Fruit fly (Drosophila melanogaster) whole organism, prepupa: ENCODE data around the gene ppk13.
A peak's percentile ranks its signal among the peaks of the same experiment; 100 is the strongest.

Experiments
- Blimp-1 ChIP-seq: fragments of 200-800 bp; sonication (Bioruptor generic); optimal IDR thresholded peaks from 3 replicates; lab custom pipeline; 2017; ENCODE audit warnings: missing biosample characterization, missing genetic modification characterization, mild to moderate bottlenecking, moderate library complexity, missing genetic modification reagents
- CG10631 ChIP-seq: fragments of 200-800 bp; sonication (Bioruptor generic); optimal IDR thresholded peaks from 2 replicates; lab custom pipeline; 2016; ENCODE audit warnings: missing biosample characterization, missing genetic modification characterization
- CG11762 ChIP-seq: fragments of 200-800 bp; sonication (Bioruptor generic); optimal IDR thresholded peaks from 3 replicates; lab custom pipeline; 2016; ENCODE audit warnings: missing biosample characterization, missing genetic modification characterization; ENCODE audit not compliant: insufficient read depth
- CG11902 ChIP-seq: fragments of 200-800 bp; sonication (Bioruptor generic); optimal IDR thresholded peaks from 3 replicates; lab custom pipeline; 2016; ENCODE audit warnings: missing biosample characterization, missing genetic modification characterization
- CG15336 ChIP-seq: fragments of 200-800 bp; sonication (Bioruptor generic); IDR thresholded peaks from 2 replicates; pipeline ENCODE4 v1.3.6; 2022; ENCODE audit warnings: missing biosample characterization, missing genetic modification characterization
- CG1621 ChIP-seq: fragments of 200-800 bp; sonication (Bioruptor generic); optimal IDR thresholded peaks from 3 replicates; lab custom pipeline; 2018; ENCODE audit warnings: missing biosample characterization, mild to moderate bottlenecking, missing genetic modification characterization
- CG16779 ChIP-seq: fragments of 200-800 bp; sonication (Bioruptor generic); optimal IDR thresholded peaks from 3 replicates; lab custom pipeline; 2017; ENCODE audit warnings: missing biosample characterization, mild to moderate bottlenecking, missing genetic modification characterization
- CG3032 ChIP-seq: fragments of 200-800 bp; optimal IDR thresholded peaks from 2 replicates; lab custom pipeline; 2019; ENCODE audit warnings: missing biosample characterization, mild to moderate bottlenecking, missing genetic modification characterization, moderate library complexity
- CG31627 ChIP-seq: fragments of 200-800 bp; sonication (Bioruptor generic); optimal IDR thresholded peaks from 3 replicates; lab custom pipeline; 2016; ENCODE audit warnings: missing biosample characterization, missing genetic modification characterization
- CG34406 ChIP-seq: fragments of 200-800 bp; sonication (Bioruptor generic); optimal IDR thresholded peaks from 3 replicates; lab custom pipeline; 2016; ENCODE audit warnings: missing biosample characterization, missing genetic modification characterization
- CG6163 ChIP-seq: fragments of 200-800 bp; sonication (Bioruptor generic); IDR thresholded peaks from 3 replicates; pipeline ENCODE4 v1.3.6; 2022; ENCODE audit warnings: missing biosample characterization, missing genetic modification characterization
- CG6276 ChIP-seq: fragments of 200-800 bp; sonication (Bioruptor generic); optimal IDR thresholded peaks from 2 replicates; lab custom pipeline; 2017; ENCODE audit warnings: missing biosample characterization, mild to moderate bottlenecking, missing genetic modification characterization
- CG6854 ChIP-seq: fragments of 200-800 bp; sonication (Bioruptor generic); optimal IDR thresholded peaks from 2 replicates; lab custom pipeline; 2017; ENCODE audit warnings: missing biosample characterization, mild to moderate bottlenecking, missing genetic modification characterization
- CG7368 ChIP-seq: fragments of 200-800 bp; sonication (Bioruptor generic); optimal IDR thresholded peaks from 3 replicates; lab custom pipeline; 2016; ENCODE audit warnings: missing biosample characterization, missing genetic modification characterization
- CG8319 ChIP-seq: fragments of 200-800 bp; sonication (Bioruptor generic); optimal IDR thresholded peaks from 3 replicates; lab custom pipeline; 2016; ENCODE audit warnings: missing biosample characterization, missing genetic modification characterization
- CG8632 ChIP-seq: fragments of 200-800 bp; sonication (Bioruptor generic); optimal IDR thresholded peaks from 3 replicates; lab custom pipeline; 2016; ENCODE audit warnings: missing biosample characterization, missing genetic modification characterization
- CG9139 ChIP-seq: fragments of 200-800 bp; sonication (Bioruptor generic); optimal IDR thresholded peaks from 3 replicates; lab custom pipeline; 2017; ENCODE audit warnings: missing biosample characterization, mild to moderate bottlenecking, missing genetic modification characterization
- Eip75B ChIP-seq: fragments of 200-800 bp; sonication (Bioruptor generic); optimal IDR thresholded peaks from 3 replicates; lab custom pipeline; 2016; ENCODE audit warnings: missing biosample characterization, missing genetic modification characterization
- Eip78C ChIP-seq: fragments of 200-800 bp; sonication (Bioruptor generic); peaks from one replicate; lab custom pipeline; 2016; ENCODE audit warnings: missing biosample characterization, missing genetic modification characterization
- Eip93F ChIP-seq: fragments of 200-800 bp; sonication (Bioruptor generic); optimal IDR thresholded peaks from 2 replicates; lab custom pipeline; 2016; ENCODE audit warnings: missing biosample characterization, mild to moderate bottlenecking, missing genetic modification characterization
- Gug ChIP-seq: fragments of 200-800 bp; sonication (Bioruptor generic); IDR thresholded peaks from 2 replicates; pipeline ENCODE4 v1.3.6; 2022; ENCODE audit warnings: missing biosample characterization, missing genetic modification characterization
- Hr39 ChIP-seq: fragments of 200-800 bp; sonication (Bioruptor generic); optimal IDR thresholded peaks from 2 replicates; lab custom pipeline; 2016; ENCODE audit warnings: missing biosample characterization, missing genetic modification characterization
- Sox14 ChIP-seq: fragments of 200-800 bp; sonication (Bioruptor generic); optimal IDR thresholded peaks from 3 replicates; lab custom pipeline; 2016; ENCODE audit warnings: missing biosample characterization, missing genetic modification characterization
- achi ChIP-seq: fragments of 200-800 bp; sonication (Bioruptor generic); optimal IDR thresholded peaks from 3 replicates; lab custom pipeline; 2016; ENCODE audit warnings: missing biosample characterization, missing genetic modification characterization
- cyc ChIP-seq: fragments of 200-800 bp; sonication (Bioruptor generic); optimal IDR thresholded peaks from 3 replicates; lab custom pipeline; 2016; ENCODE audit warnings: missing biosample characterization, missing genetic modification characterization
- dac ChIP-seq: fragments of 200-800 bp; sonication (Bioruptor generic); optimal IDR thresholded peaks from 2 replicates; lab custom pipeline; 2017; ENCODE audit warnings: missing biosample characterization, mild to moderate bottlenecking, missing genetic modification characterization
- dsx ChIP-seq: fragments of 200-800 bp; optimal IDR thresholded peaks from 3 replicates; lab custom pipeline; 2019; ENCODE audit warnings: missing biosample characterization, mild to moderate bottlenecking, missing genetic modification characterization, moderate library complexity; ENCODE audit not compliant: poor library complexity, severe bottlenecking
- eg ChIP-seq: fragments of 200-800 bp; sonication (Bioruptor generic); IDR thresholded peaks from 3 replicates; pipeline ENCODE4 v1.3.6; 2022; ENCODE audit warnings: missing biosample characterization, missing genetic modification characterization
- esn ChIP-seq: fragments of 200-800 bp; sonication (Bioruptor generic); optimal IDR thresholded peaks from 2 replicates; lab custom pipeline; 2016; ENCODE audit warnings: missing biosample characterization, mild to moderate bottlenecking, missing genetic modification characterization, moderate library complexity
- fd59A ChIP-seq: fragments of 200-800 bp; sonication (Bioruptor generic); optimal IDR thresholded peaks from 2 replicates; lab custom pipeline; 2017; ENCODE audit warnings: missing biosample characterization, mild to moderate bottlenecking, missing genetic modification characterization, missing genetic modification reagents
- fd85E ChIP-seq: fragments of 200-800 bp; sonication (Bioruptor generic); optimal IDR thresholded peaks from 3 replicates; lab custom pipeline; 2016; ENCODE audit warnings: missing biosample characterization, missing genetic modification characterization
- pdm3 ChIP-seq: fragments of 200-800 bp; sonication (Bioruptor generic); optimal IDR thresholded peaks from 3 replicates; lab custom pipeline; 2016; ENCODE audit warnings: missing biosample characterization, missing genetic modification characterization
- spab ChIP-seq: fragments of 200-800 bp; sonication (Bioruptor generic); optimal IDR thresholded peaks from 2 replicates; lab custom pipeline; 2017; ENCODE audit warnings: missing biosample characterization, mild to moderate bottlenecking, missing genetic modification characterization, missing genetic modification reagents
- svp ChIP-seq: fragments of 200-800 bp; sonication (Bioruptor generic); peaks from one replicate; lab custom pipeline; 2016; ENCODE audit warnings: missing biosample characterization, missing genetic modification characterization
- topi ChIP-seq: fragments of 200-800 bp; sonication (Bioruptor generic); optimal IDR thresholded peaks from 3 replicates; lab custom pipeline; 2016; ENCODE audit warnings: missing biosample characterization, missing genetic modification characterization
- vri ChIP-seq: fragments of 200-800 bp; sonication (Bioruptor generic); optimal IDR thresholded peaks from 3 replicates; lab custom pipeline; 2016; ENCODE audit warnings: missing biosample characterization, mild to moderate bottlenecking, missing genetic modification characterization

The ppk13 gene

DNA sequence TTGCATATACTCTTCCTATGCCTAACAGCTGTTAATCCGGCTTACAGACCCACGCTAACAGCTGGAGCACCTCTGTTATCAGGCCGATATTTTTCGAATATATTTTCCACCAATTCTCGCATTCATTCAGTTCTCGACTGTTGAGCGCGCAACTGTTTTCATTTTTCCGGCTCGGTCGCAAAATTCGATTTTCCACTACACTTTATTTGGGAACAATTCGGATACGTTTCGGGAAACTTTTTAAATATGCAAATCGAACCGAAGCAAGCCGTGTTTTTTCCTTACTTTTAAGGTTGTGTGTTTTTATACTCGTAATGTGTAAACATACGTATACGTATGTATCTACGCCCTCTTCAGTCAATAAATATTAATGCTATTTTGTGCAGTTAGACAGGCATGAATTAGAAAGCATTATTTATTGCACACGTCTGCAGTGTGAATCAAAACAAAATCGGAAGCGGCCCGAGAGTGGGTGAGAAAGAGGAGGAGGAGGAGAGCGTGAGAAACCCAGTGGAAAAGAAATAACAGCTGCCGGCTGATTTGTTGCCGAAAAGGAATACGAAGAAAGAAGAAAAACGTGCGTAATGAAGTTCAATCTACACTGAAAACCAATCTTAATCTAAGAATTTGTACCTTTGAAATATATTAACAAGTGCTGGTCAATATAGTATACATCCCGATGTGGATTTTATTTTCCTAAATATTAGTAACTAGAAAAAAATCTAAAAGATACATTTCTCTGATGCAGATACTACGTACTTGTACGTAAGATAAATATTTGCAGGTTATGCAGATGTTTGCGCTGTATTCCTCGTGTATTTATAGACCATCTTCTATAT, 19.3 kb upstream of the ppk13 start (continued):
- TF ChIP-seq CG9139 (GFP tag; lab: Kevin White, UChicago) (no peak), Eip75B (GFP tag; lab: Kevin White, UChicago) (peak; percentile 54), topi (GFP tag; lab: Kevin White, UChicago) (no peak), CG3032 (peak; percentile 24), Gug (GFP tag; lab: Robert Waterston, UW) (0 out of 2 replicates have a peak, but pooled peaks have one; percentile 35), Blimp-1 (GFP tag; lab: Kevin White, UChicago) (no peak)

DNA sequence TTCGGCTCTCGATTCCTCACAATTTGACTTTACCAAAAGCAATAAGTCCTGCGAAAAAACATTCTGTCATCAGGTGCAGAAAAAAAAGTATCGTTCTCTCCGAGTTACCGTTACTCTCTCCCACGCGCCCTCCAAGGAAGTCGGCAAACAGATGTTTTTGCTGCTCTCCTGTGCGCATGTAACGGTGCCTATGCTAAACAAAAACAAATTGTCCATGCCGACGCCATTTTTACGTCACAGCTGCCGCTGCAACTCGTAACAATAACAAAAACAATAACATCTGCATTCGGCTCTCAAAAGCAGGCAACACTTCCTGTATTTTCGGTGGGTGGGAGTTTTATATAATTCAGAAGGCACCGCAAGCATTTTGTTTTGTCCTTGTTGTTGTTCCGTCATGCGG, 16.6 kb upstream of the ppk13 start:
- TF ChIP-seq CG15336 (GFP tag; lab: Robert Waterston, UW): no peak
- TF ChIP-seq dac (GFP tag; lab: Kevin White, UChicago): no peak
- no peak for TF ChIP-seq CG8632 (GFP tag; lab: Kevin White, UChicago)
- TF ChIP-seq Sox14 (GFP tag; lab: Kevin White, UChicago): no peak
- no peak for TF ChIP-seq CG6276 (GFP tag; lab: Kevin White, UChicago)
- TF ChIP-seq CG8319 (GFP tag; lab: Kevin White, UChicago): no peak
- TF ChIP-seq, all 60 proteins: peak for 0

dm6 chr2L:21104326-21104725, 15.8 kb upstream of the ppk13 start, which contains the start of the genes CG46307 and Nhe2:
TSS of gene CG46307 (plus strand) at chr2L:21104568.
TSS of gene Nhe2 (plus strand) at chr2L:21104568.
- TF ChIP-seq dsx (GFP tag; lab: Kevin White, UChicago) (no peak), Eip78C (GFP tag; lab: Kevin White, UChicago) (peak; percentile 14), esn (GFP tag; lab: Kevin White, UChicago) (peak; percentile 23), Sox14 (GFP tag; lab: Kevin White, UChicago) (no peak)

DNA sequence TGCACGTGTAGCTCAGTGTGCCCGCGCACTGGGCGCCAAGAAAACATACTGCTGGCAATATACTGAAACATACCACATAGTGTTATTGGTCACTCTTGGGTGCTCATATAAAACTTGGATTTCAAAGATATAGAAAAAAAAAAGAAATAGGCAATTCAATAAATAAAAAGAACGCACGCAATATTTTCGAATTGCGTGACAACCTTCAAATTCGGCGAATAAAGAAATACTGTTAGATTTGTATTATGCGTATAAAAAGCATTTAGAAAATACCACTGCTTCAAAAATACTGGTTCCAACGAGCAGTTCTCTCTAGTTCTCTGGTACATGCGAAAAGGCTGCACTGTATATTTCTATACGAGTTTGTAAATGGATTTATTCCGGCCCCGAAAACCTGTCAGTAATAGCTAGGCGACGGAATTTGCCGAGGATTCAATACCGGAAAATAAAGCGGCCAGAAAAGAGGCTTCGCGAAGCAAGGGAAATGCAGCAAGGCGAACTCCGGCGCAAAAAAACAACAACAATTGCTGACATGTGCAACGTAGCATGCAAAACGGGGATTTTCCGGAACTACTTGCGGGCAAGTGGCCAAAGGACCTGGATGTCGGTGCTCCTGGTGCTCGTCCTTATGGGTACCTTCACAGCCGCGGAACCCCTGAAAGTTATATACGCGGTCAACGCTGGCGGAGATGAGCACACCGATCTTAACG, 14.0 kb upstream of the ppk13 start, which contains the start of gene CG9257:
TSS of gene CG9257 (plus strand) at position 345 of the 710 bp plus-strand sequence.
- TF ChIP-seq svp (GFP tag; lab: Kevin White, UChicago) (no peak), Eip78C (GFP tag; lab: Kevin White, UChicago) (peak; percentile 24), Hr39 (peak; percentile 20), pdm3 (GFP tag; lab: Kevin White, UChicago) (peak; percentile 12), Sox14 (GFP tag; lab: Kevin White, UChicago) (peak; percentile 18), fd85E (GFP tag; lab: Kevin White, UChicago) (no peak), spab (GFP tag; lab: Kevin White, UChicago) (no peak), CG31627 (peak; percentile 13), CG6854 (GFP tag; lab: Kevin White, UChicago) (no peak), CG1621 (tag; lab: Kevin White, UChicago) (peak; percentile 40), CG7368 (GFP tag; lab: Kevin White, UChicago) (no peak), CG10631 (GFP tag; lab: Kevin White, UChicago) (peak; percentile 3), esn (GFP tag; lab: Kevin White, UChicago) (peak; percentile 48)

DNA sequence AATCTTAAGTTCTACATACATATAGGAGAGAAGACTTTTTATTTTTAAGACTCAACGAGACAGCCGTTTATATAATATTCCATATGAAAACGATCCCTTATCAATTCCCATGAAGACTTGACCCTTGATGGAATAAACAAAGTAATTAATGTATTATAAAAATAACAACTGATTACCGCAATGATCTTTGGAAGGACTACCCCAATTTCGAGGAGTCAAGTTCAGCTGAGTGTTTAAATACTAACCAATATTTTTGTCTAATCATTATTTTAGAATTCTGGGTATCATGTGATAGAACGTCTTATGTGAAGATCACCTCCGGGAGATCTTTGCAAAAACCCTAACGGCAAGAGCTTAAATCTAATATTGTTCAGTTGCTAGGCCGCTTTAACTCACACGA, 9.3 kb upstream of the ppk13 start:
- TF ChIP-seq vri (GFP tag; lab: Kevin White, UChicago) (peak; percentile 33), CG8632 (GFP tag; lab: Kevin White, UChicago) (no peak), svp (GFP tag; lab: Kevin White, UChicago) (peak; percentile 96), Eip78C (GFP tag; lab: Kevin White, UChicago) (peak; percentile 17)

DNA sequence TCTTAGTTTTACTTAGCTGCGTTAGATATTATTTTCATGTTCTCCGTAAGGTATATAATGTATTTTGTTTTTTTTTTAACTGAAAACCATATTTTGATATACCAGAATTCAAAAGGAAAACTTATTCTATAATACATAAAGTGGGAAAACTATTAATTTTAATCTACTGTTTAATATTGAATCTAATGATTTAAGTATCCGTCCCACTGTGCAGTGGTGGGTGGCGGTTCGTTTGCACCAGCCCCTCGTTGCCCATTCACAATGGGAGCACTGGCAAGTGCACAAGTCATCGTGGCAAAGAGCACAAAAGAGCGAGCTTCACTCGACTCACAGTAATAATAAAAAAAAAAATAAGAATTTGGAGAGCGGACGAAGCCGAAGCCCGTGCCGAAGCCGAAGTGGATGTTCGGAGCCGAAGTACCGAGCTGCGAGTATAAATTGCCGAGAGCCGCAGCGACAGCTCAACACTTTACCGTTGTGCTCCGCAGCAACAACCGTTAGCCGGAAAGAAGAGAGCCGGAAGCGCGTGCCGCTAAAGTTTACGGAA, 8.0 kb upstream of the ppk13 start, which contains the start of gene CG34136:
TSS of gene CG34136 (plus strand) at position 475 of the 547 bp plus-strand sequence.
- TF ChIP-seq cyc (peak; percentile 3), Gug (GFP tag; lab: Robert Waterston, UW) (no peak), CG8632 (GFP tag; lab: Kevin White, UChicago) (peak; percentile 25), CG11902 (GFP tag; lab: Kevin White, UChicago) (no peak), fd59A (no peak), CG6163 (GFP tag; lab: Robert Waterston, UW) (peak; percentile 87), spab (GFP tag; lab: Kevin White, UChicago) (peak; percentile 53), CG16779 (tag; lab: Kevin White, UChicago) (peak; percentile 70), eg (peak; percentile 85), CG34406 (GFP tag; lab: Kevin White, UChicago) (no peak), CG9139 (GFP tag; lab: Kevin White, UChicago) (peak; percentile 66), Blimp-1 (GFP tag; lab: Kevin White, UChicago) (no peak), CG15336 (GFP tag; lab: Robert Waterston, UW) (peak; percentile 72), CG11762 (no peak), achi (GFP tag; lab: Kevin White, UChicago) (peak; percentile 36), topi (GFP tag; lab: Kevin White, UChicago) (peak; percentile 50), vri (GFP tag; lab: Kevin White, UChicago) (peak; percentile 24), Eip93F (peak; percentile 9)
